Worm (Caenorhabditis elegans): Measurements from ENCODE around the gene grd-1.

ce11 chrX:11136988-11137387, 27.7 kb downstream of the grd-1 start:
- no peak for TF ChIP-seq W03F9.2 (tag; optimal IDR thresholded peaks at IDR 0.05)
- TF ChIP-seq dao-5 (tag; optimal IDR thresholded peaks at IDR 0.05), result no peak
- no peak for TF ChIP-seq him-1 (tag; optimal IDR thresholded peaks at IDR 0.05)
